In genomic region chrIV:9403761-9404420, ce11 we compare ENCODE assay signal across 7 worm cellular contexts.
TF ChIP-seq lines count a peak whose summit lies in the region.

No protein-coding gene starts in this region.

TF ChIP-seq in whole organism, L1 larva, 84 proteins besides CTCF, POLR2A, EP300 and RAD21 (continues in another document):
- no peak for TF ChIP-seq aha-1 (tag; optimal IDR thresholded peaks at IDR 0.05; lab: Kevin White, UChicago)
- TF ChIP-seq nhr-85 (tag; lab: Kevin White, UChicago): peak; percentile 75
- peak; percentile 55 for TF ChIP-seq isw-1 (GFP tag; IDR thresholded peaks at IDR 0.05; lab: Robert Waterston, UW)
- TF ChIP-seq vab-15 (tag; optimal IDR thresholded peaks at IDR 0.05; lab: Kevin White, UChicago): no peak
- peak; percentile 38 for TF ChIP-seq irx-1 (tag; optimal IDR thresholded peaks at IDR 0.05; lab: Kevin White, UChicago)
- TF ChIP-seq jun-1 (tag; optimal IDR thresholded peaks at IDR 0.05; lab: Kevin White, UChicago): no peak
- TF ChIP-seq nhr-19 (GFP tag; conservative IDR thresholded peaks at IDR 0.05; lab: Robert Waterston, UW): peak; percentile 36; the same call in 1 of the 2 replicates
- peak; percentile 87 to 90 (median 90) for TF ChIP-seq dpl-1 (GFP tag; optimal IDR thresholded peaks at IDR 0.05; lab: Kevin White, UChicago)
- TF ChIP-seq unc-62 (GFP tag; optimal IDR thresholded peaks at IDR 0.05; lab: Kevin White, UChicago): no peak
- TF ChIP-seq C04F5.9 (tag; optimal IDR thresholded peaks at IDR 0.05; lab: Kevin White, UChicago): no peak
- TF ChIP-seq lsy-2 (tag; optimal IDR thresholded peaks at IDR 0.05; lab: Kevin White, UChicago): peak in 1 of 2 experiments; percentile 39
- TF ChIP-seq nhr-12 (tag; optimal IDR thresholded peaks at IDR 0.05; lab: Kevin White, UChicago): no peak
- TF ChIP-seq mep-1 (tag; optimal IDR thresholded peaks at IDR 0.05; lab: Kevin White, UChicago): no peak

TF ChIP-seq in whole organism, L2 larva, 48 proteins besides CTCF, POLR2A, EP300 and RAD21:
- TF ChIP-seq gmeb-1 (tag; optimal IDR thresholded peaks at IDR 0.05; lab: Kevin White, UChicago): peak; percentile 88
- peak; percentile 14 for TF ChIP-seq C34F6.9 (tag; optimal IDR thresholded peaks at IDR 0.05; lab: Kevin White, UChicago)
- no peak for TF ChIP-seq nhr-129 (tag; optimal IDR thresholded peaks at IDR 0.05; lab: Kevin White, UChicago)
- peak in 1 of 2 experiments; percentile 9 for TF ChIP-seq lsy-2 (tag; optimal IDR thresholded peaks at IDR 0.05; lab: Kevin White, UChicago)

TF ChIP-seq in whole organism, L3 larva, 47 proteins besides CTCF, POLR2A, EP300 and RAD21:
- no peak for TF ChIP-seq ZK546.5 (tag; optimal IDR thresholded peaks at IDR 0.05; lab: Kevin White, UChicago)
- TF ChIP-seq ceh-28 (tag; optimal IDR thresholded peaks at IDR 0.05; lab: Kevin White, UChicago): peak; percentile 67
- TF ChIP-seq nhr-77 (tag; optimal IDR thresholded peaks at IDR 0.05; lab: Kevin White, UChicago): no peak
- no peak for TF ChIP-seq skn-1 (tag; optimal IDR thresholded peaks at IDR 0.05; lab: Kevin White, UChicago)
- no peak for TF ChIP-seq nhr-11 (tag; optimal IDR thresholded peaks at IDR 0.05; lab: Kevin White, UChicago)
- no peak for TF ChIP-seq unc-39 (tag; optimal IDR thresholded peaks at IDR 0.05; lab: Kevin White, UChicago)
- TF ChIP-seq nhr-28 (tag; optimal IDR thresholded peaks at IDR 0.05; lab: Kevin White, UChicago): no peak
- TF ChIP-seq elt-3 (tag; optimal IDR thresholded peaks at IDR 0.05; lab: Kevin White, UChicago): no peak
- TF ChIP-seq zag-1 (tag; optimal IDR thresholded peaks at IDR 0.05; lab: Kevin White, UChicago): no peak
- peak; percentile 16 for TF ChIP-seq lin-15B (tag; optimal IDR thresholded peaks at IDR 0.05; lab: Kevin White, UChicago)
- TF ChIP-seq nhr-67 (tag; optimal IDR thresholded peaks at IDR 0.05; lab: Kevin White, UChicago): no peak

TF ChIP-seq in whole organism, L4 larva, 104 proteins besides CTCF, POLR2A, EP300 and RAD21 (continues in another document):
- TF ChIP-seq set-16 (GFP tag; IDR thresholded peaks at IDR 0.05; lab: Robert Waterston, UW) (peak; percentile 46; the same call in 1 of the 2 replicates), tag-97 (GFP tag; IDR thresholded peaks at IDR 0.05; lab: Robert Waterston, UW) (no peak), Y48G9A.11 (GFP tag; IDR thresholded peaks at IDR 0.05; lab: Robert Waterston, UW) (no peak), Y75B8A.6 (GFP tag; IDR thresholded peaks at IDR 0.05; lab: Robert Waterston, UW) (no peak), ceh-32 (tag; optimal IDR thresholded peaks at IDR 0.05; lab: Kevin White, UChicago; ENCODE audit: poor library complexity) (no peak), R02D3.7 (tag; optimal IDR thresholded peaks at IDR 0.05; lab: Kevin White, UChicago) (no peak), lin-38 (GFP tag; IDR thresholded peaks at IDR 0.05; lab: Robert Waterston, UW) (peak; percentile 97), ceh-82 (tag; optimal IDR thresholded peaks at IDR 0.05; lab: Kevin White, UChicago) (no peak), dmd-9 (GFP tag; IDR thresholded peaks at IDR 0.05; lab: Robert Waterston, UW) (no peak), dpl-1 (GFP tag; optimal IDR thresholded peaks at IDR 0.05; lab: Kevin White, UChicago) (peak; percentile 79), hlh-11 (tag; optimal IDR thresholded peaks at IDR 0.05; lab: Kevin White, UChicago) (no peak), ceh-28 (tag; optimal IDR thresholded peaks at IDR 0.05; lab: Kevin White, UChicago) (peak; percentile 75), unc-62 (GFP tag; optimal IDR thresholded peaks at IDR 0.05 in 1 of 2; lab: Kevin White, UChicago) (peak in 1 of 2 experiments; percentile 23), unc-62 (tag; optimal IDR thresholded peaks at IDR 0.05; lab: Kevin White, UChicago) (no peak), php-3 (GFP tag; IDR thresholded peaks at IDR 0.05; lab: Robert Waterston, UW) (no peak), zip-11 (GFP tag; IDR thresholded peaks at IDR 0.05; lab: Robert Waterston, UW) (no peak), mdt-29 (GFP tag; IDR thresholded peaks at IDR 0.05; lab: Robert Waterston, UW) (no peak)

TF ChIP-seq in whole organism, late embryonic, 69 proteins besides CTCF, POLR2A, EP300 and RAD21:
- peak; percentile 36 for TF ChIP-seq ceh-48 (tag; optimal IDR thresholded peaks at IDR 0.05; lab: Kevin White, UChicago)
- TF ChIP-seq unc-3 (GFP tag; conservative IDR thresholded peaks at IDR 0.05; lab: Robert Waterston, UW): no peak
- TF ChIP-seq unc-3 (tag; optimal IDR thresholded peaks at IDR 0.05; lab: Kevin White, UChicago): no peak

TF ChIP-seq in whole organism, midembryonic, 9 proteins besides CTCF, POLR2A, EP300 and RAD21:
- no peak for TF ChIP-seq klf-2 (GFP tag; conservative IDR thresholded peaks at IDR 0.05; lab: Robert Waterston, UW)
- no peak for TF ChIP-seq ztf-29 (GFP tag; IDR thresholded peaks at IDR 0.05; lab: Robert Waterston, UW)
- no peak for TF ChIP-seq flt-1 (GFP tag; IDR thresholded peaks at IDR 0.05; lab: Robert Waterston, UW)
- peak; percentile 64 for TF ChIP-seq T22C8.4 (GFP tag; IDR thresholded peaks at IDR 0.05; lab: Robert Waterston, UW)

TF ChIP-seq in whole organism, young adult, 124 proteins besides CTCF, POLR2A, EP300 and RAD21:
- TF ChIP-seq tbx-9 (tag; optimal IDR thresholded peaks at IDR 0.05; lab: Kevin White, UChicago; ENCODE audit: borderline replicate concordance) (no peak), sptf-2 (GFP tag; optimal IDR thresholded peaks at IDR 0.05; lab: Kevin White, UChicago) (no peak), B0261.1 (tag; optimal IDR thresholded peaks at IDR 0.05; lab: Kevin White, UChicago) (no peak), Y56A3A.18 (GFP tag; IDR thresholded peaks at IDR 0.05; lab: Robert Waterston, UW) (0 out of 2 replicates have a peak, but pooled peaks have one; percentile 19), mcd-1 (GFP tag; IDR thresholded peaks at IDR 0.05; lab: Robert Waterston, UW) (peak; percentile 96), lin-35 (GFP tag; optimal IDR thresholded peaks at IDR 0.05; lab: Kevin White, UChicago) (peak in 1 of 3 experiments; percentile 64), efl-1 (GFP tag; optimal IDR thresholded peaks at IDR 0.05; lab: Kevin White, UChicago) (peak; percentile 60), zfh-2 (GFP tag; conservative IDR thresholded peaks at IDR 0.05; lab: Robert Waterston, UW) (peak; percentile 58; the same call in 1 of the 2 replicates), die-1 (tag; optimal IDR thresholded peaks at IDR 0.05; lab: Kevin White, UChicago) (no peak), unc-62 (GFP tag; optimal IDR thresholded peaks at IDR 0.05; lab: Kevin White, UChicago) (no peak), lin-54 (GFP tag; optimal IDR thresholded peaks at IDR 0.05; lab: Kevin White, UChicago) (peak; percentile 84), lag-1 (GFP tag; IDR thresholded peaks at IDR 0.05; lab: Robert Waterston, UW) (no peak), dpl-1 (GFP tag; optimal IDR thresholded peaks at IDR 0.05; lab: Kevin White, UChicago) (peak; percentile 29), K11D2.4 (GFP tag; IDR thresholded peaks at IDR 0.05; lab: Robert Waterston, UW) (0 out of 2 replicates have a peak, but pooled peaks have one; percentile 10)
TF ChIP-seq in whole organism, young adult: peak in this region for 8.
